Fruit fly (Drosophila melanogaster) whole organism: ENCODE results near the gene CG18476.

ENCODE experiments used
- pan ChIP-seq: fragments of >200 bp; optimal IDR thresholded peaks from 2 replicates; lab custom pipeline; 2017
- usp ChIP-seq: fragments of >200 bp; optimal IDR thresholded peaks from 2 replicates; lab custom pipeline; 2017; ENCODE audit warnings: missing biosample characterization, missing genetic modification characterization, mixed read lengths

- TF ChIP-seq pan (no peak), usp (GFP tag; lab: Kevin White, UChicago) (no peak)
These were observed 3.8 kb downstream of the CG18476 start, which contains the start of gene CG14715 for dm6 chr3R:11673955-11674663.
